Worm (Caenorhabditis elegans) whole organism, L4 larva: ENCODE results near the gene C47E8.1.
A peak's percentile ranks its signal among the peaks of the same experiment; 100 is the strongest.

Source experiments
- F37D6.2 ChIP-seq: sonication (generic microtip); optimal IDR thresholded peaks from 2 replicates; lab custom pipeline; 2016; ENCODE audit warnings: mild to moderate bottlenecking, missing genetic modification characterization, missing compliant biosample characterization
- T26A8.4 ChIP-seq: fragments of 200-800 bp; sonication (Bioruptor generic); IDR thresholded peaks from 2 replicates; pipeline ENCODE4 v1.3.6; 2022; ENCODE audit warnings: missing genetic modification characterization, missing compliant biosample characterization
- Y105C5A.15 ChIP-seq: fragments of 200-800 bp; sonication (Bioruptor generic); IDR thresholded peaks from 2 replicates; pipeline ENCODE4 v1.3.6; 2022; ENCODE audit warnings: missing genetic modification characterization, missing compliant biosample characterization
- aha-1 ChIP-seq: fragments of 150-350 bp; peaks from one replicate; lab custom pipeline; 2014; ENCODE audit warnings: missing biosample characterization, missing genetic modification characterization
- ama-1 ChIP-seq: fragments of 150-350 bp; optimal IDR thresholded peaks from 2 replicates; lab custom pipeline; 2014; ENCODE audit warnings: inconsistent platforms, mixed read lengths
- attf-4 ChIP-seq: sonication (generic microtip); optimal IDR thresholded peaks from 3 replicates; lab custom pipeline; 2017; ENCODE audit warnings: missing biosample characterization, missing genetic modification characterization
- ceh-20 ChIP-seq: fragments of 200-800 bp; sonication (Bioruptor generic); IDR thresholded peaks from 2 replicates; pipeline ENCODE4 v1.3.6; 2022; ENCODE audit warnings: missing genetic modification reagents, missing genetic modification characterization, missing compliant biosample characterization
- ceh-28 ChIP-seq: fragments of 150-350 bp; optimal IDR thresholded peaks from 2 replicates; lab custom pipeline; 2014; ENCODE audit warnings: missing biosample characterization, missing genetic modification reagents, missing genetic modification characterization
- ceh-82 ChIP-seq: sonication (generic microtip); optimal IDR thresholded peaks from 2 replicates; lab custom pipeline; 2017; ENCODE audit warnings: missing biosample characterization, missing genetic modification characterization
- cey-2 ChIP-seq: sonication (generic microtip); optimal IDR thresholded peaks from 3 replicates; lab custom pipeline; 2017; ENCODE audit warnings: missing genetic modification characterization, mild to moderate bottlenecking, missing compliant biosample characterization, antibody characterized with exemption, borderline replicate concordance; ENCODE audit not compliant: insufficient read depth
- ctbp-1 ChIP-seq: fragments of 200-800 bp; sonication (Bioruptor generic); IDR thresholded peaks from 2 replicates; pipeline ENCODE4 v1.3.6; 2022; ENCODE audit warnings: missing genetic modification reagents, missing genetic modification characterization, missing compliant biosample characterization
- daf-8 ChIP-seq: fragments of 200-800 bp; sonication (Bioruptor generic); IDR thresholded peaks from 2 replicates; pipeline ENCODE4 v1.3.6; 2022; ENCODE audit warnings: missing genetic modification characterization, missing compliant biosample characterization
- dmd-6 ChIP-seq: fragments of 200-800 bp; sonication (Bioruptor generic); IDR thresholded peaks from 2 replicates; pipeline ENCODE4 v1.3.6; 2022; ENCODE audit warnings: missing genetic modification reagents, missing genetic modification characterization, missing compliant biosample characterization
- dmd-8 ChIP-seq: fragments of 200-800 bp; sonication (Bioruptor generic); IDR thresholded peaks from 2 replicates; pipeline ENCODE4 v1.3.6; 2022; ENCODE audit warnings: missing genetic modification characterization, missing compliant biosample characterization
- duxl-1 ChIP-seq: sonication (generic microtip); optimal IDR thresholded peaks from 2 replicates; lab custom pipeline; 2016; ENCODE audit warnings: mild to moderate bottlenecking, missing genetic modification characterization, moderate library complexity, missing compliant biosample characterization; ENCODE audit not compliant: poor library complexity
- dve-1 ChIP-seq: sonication (generic microtip); optimal IDR thresholded peaks from 2 replicates; lab custom pipeline; 2017; ENCODE audit warnings: antibody characterized with exemption, mild to moderate bottlenecking, missing genetic modification characterization, missing compliant biosample characterization; ENCODE audit not compliant: insufficient read depth
- egl-27 ChIP-seq: sonication (generic microtip); optimal IDR thresholded peaks from 3 replicates; lab custom pipeline; 2017; ENCODE audit warnings: missing biosample characterization, missing genetic modification reagents, missing genetic modification characterization
- egl-43 ChIP-seq: fragments of 200-800 bp; sonication (Bioruptor generic); IDR thresholded peaks from 2 replicates; pipeline ENCODE4 v1.3.6; 2022; ENCODE audit warnings: missing genetic modification reagents, missing genetic modification characterization, missing compliant biosample characterization
- fos-1 ChIP-seq: fragments of 150-350 bp; optimal IDR thresholded peaks from 2 replicates; lab custom pipeline; 2014; ENCODE audit warnings: missing biosample characterization, missing genetic modification characterization
- gei-8 ChIP-seq: fragments of 200-800 bp; sonication (Bioruptor generic); optimal IDR thresholded peaks from 2 replicates; lab custom pipeline; 2018; ENCODE audit warnings: mild to moderate bottlenecking, missing genetic modification characterization, missing compliant biosample characterization
- hif-1 ChIP-seq, 2 experiments: sonication (generic microtip); optimal IDR thresholded peaks; 2 replicates each; lab custom pipeline; 2016 to 2017; ENCODE audit warnings: missing compliant biosample characterization in 2 of 2, missing genetic modification characterization in 2 of 2, missing genetic modification reagents in 2 of 2, missing genotype in 2 of 2, mild to moderate bottlenecking in 1 of 2
- hlh-11 ChIP-seq: fragments of 200-800 bp; sonication (Bioruptor generic); optimal IDR thresholded peaks from 2 replicates; lab custom pipeline; 2018; ENCODE audit warnings: mild to moderate bottlenecking, missing genetic modification characterization, missing compliant biosample characterization
- hlh-30 ChIP-seq: sonication (generic microtip); optimal IDR thresholded peaks from 2 replicates; lab custom pipeline; 2017; ENCODE audit warnings: antibody characterized with exemption, mild to moderate bottlenecking, missing genetic modification characterization, missing compliant biosample characterization; ENCODE audit not compliant: insufficient read depth
- hmg-1.1 ChIP-seq: fragments of 200-800 bp; sonication (Bioruptor generic); IDR thresholded peaks from 2 replicates; pipeline ENCODE4 v1.3.6; 2022; ENCODE audit warnings: missing genetic modification reagents, missing genetic modification characterization, missing compliant biosample characterization
- lin-15B ChIP-seq: fragments of 150-350 bp; sonication (generic microtip); optimal IDR thresholded peaks from 3 replicates; lab custom pipeline; 2014; ENCODE audit warnings: missing biosample characterization, missing genetic modification characterization
- madf-5 ChIP-seq, 2 experiments: fragments of 200-800 bp; sonication (Bioruptor generic); IDR thresholded peaks; 2 replicates each; pipeline ENCODE4 v1.3.6; 2022; ENCODE audit warnings: missing compliant biosample characterization in 2 of 2, missing genetic modification characterization in 2 of 2
- madf-9 ChIP-seq: fragments of 200-800 bp; sonication (Bioruptor generic); conservative IDR thresholded peaks from 2 replicates; pipeline ENCODE4 v1.3.6; 2022; ENCODE audit warnings: missing genetic modification reagents, missing genetic modification characterization, missing compliant biosample characterization
- mdl-1 ChIP-seq, 2 experiments: fragments of 150-350 bp in 1 of 2; sonication (generic microtip) in 1 of 2; optimal IDR thresholded peaks; 2 replicates each; lab custom pipeline; 2014 to 2017; ENCODE audit warnings: missing biosample characterization in 2 of 2, missing genetic modification characterization in 2 of 2
- mxl-3 ChIP-seq: fragments of 200-800 bp; sonication (Bioruptor generic); optimal IDR thresholded peaks from 2 replicates; lab custom pipeline; 2018; ENCODE audit warnings: mild to moderate bottlenecking, missing genetic modification characterization, missing compliant biosample characterization
- nhr-10 ChIP-seq: fragments of 150-350 bp; optimal IDR thresholded peaks from 2 replicates; lab custom pipeline; 2014; ENCODE audit warnings: missing biosample characterization, missing genetic modification characterization
- nhr-11 ChIP-seq: fragments of 150-350 bp; optimal IDR thresholded peaks from 2 replicates; lab custom pipeline; 2014; ENCODE audit warnings: missing biosample characterization, missing genetic modification characterization
- nhr-25 ChIP-seq: sonication (generic microtip); optimal IDR thresholded peaks from 2 replicates; lab custom pipeline; 2017; ENCODE audit warnings: missing genetic modification characterization, mild to moderate bottlenecking, missing compliant biosample characterization, antibody characterized with exemption, moderate library complexity, borderline replicate concordance; ENCODE audit not compliant: insufficient read depth
- nhr-28 ChIP-seq: fragments of 150-350 bp; optimal IDR thresholded peaks from 2 replicates; lab custom pipeline; 2014; ENCODE audit warnings: missing biosample characterization, missing genetic modification characterization
- nhr-48 ChIP-seq: sonication (generic microtip); optimal IDR thresholded peaks from 2 replicates; lab custom pipeline; 2016; ENCODE audit warnings: mild to moderate bottlenecking, missing genetic modification characterization, missing compliant biosample characterization
- nhr-6 ChIP-seq: fragments of 150-350 bp; optimal IDR thresholded peaks from 2 replicates; lab custom pipeline; 2014; ENCODE audit warnings: missing biosample characterization, missing genetic modification characterization
- unc-39 ChIP-seq: sonication (generic microtip); optimal IDR thresholded peaks from 2 replicates; lab custom pipeline; 2017; ENCODE audit warnings: missing biosample characterization, missing genetic modification characterization
- unc-62 ChIP-seq, 3 experiments: fragments of 150-350 bp in 1 of 3; sonication (generic microtip); optimal IDR thresholded peaks in 2 of 3; peaks in 1 of 3; 1 replicate in 1 of 3; 2 replicates in 2 of 3; lab custom pipeline; 2014 to 2017; ENCODE audit warnings: missing biosample characterization in 3 of 3, missing genetic modification characterization in 3 of 3, missing genetic modification reagents in 3 of 3, missing genotype in 1 of 3
- zfp-2 ChIP-seq: sonication (generic microtip); optimal IDR thresholded peaks from 2 replicates; lab custom pipeline; 2016; ENCODE audit warnings: mild to moderate bottlenecking, missing genetic modification characterization, missing compliant biosample characterization
- zip-2 ChIP-seq: fragments of 150-350 bp; optimal IDR thresholded peaks from 2 replicates; lab custom pipeline; 2014; ENCODE audit warnings: missing biosample characterization, missing genetic modification characterization
- ztf-7 ChIP-seq: fragments of 150-350 bp; optimal IDR thresholded peaks from 2 replicates; lab custom pipeline; 2014; ENCODE audit warnings: missing biosample characterization, missing genetic modification characterization

The C47E8.1 gene

DNA sequence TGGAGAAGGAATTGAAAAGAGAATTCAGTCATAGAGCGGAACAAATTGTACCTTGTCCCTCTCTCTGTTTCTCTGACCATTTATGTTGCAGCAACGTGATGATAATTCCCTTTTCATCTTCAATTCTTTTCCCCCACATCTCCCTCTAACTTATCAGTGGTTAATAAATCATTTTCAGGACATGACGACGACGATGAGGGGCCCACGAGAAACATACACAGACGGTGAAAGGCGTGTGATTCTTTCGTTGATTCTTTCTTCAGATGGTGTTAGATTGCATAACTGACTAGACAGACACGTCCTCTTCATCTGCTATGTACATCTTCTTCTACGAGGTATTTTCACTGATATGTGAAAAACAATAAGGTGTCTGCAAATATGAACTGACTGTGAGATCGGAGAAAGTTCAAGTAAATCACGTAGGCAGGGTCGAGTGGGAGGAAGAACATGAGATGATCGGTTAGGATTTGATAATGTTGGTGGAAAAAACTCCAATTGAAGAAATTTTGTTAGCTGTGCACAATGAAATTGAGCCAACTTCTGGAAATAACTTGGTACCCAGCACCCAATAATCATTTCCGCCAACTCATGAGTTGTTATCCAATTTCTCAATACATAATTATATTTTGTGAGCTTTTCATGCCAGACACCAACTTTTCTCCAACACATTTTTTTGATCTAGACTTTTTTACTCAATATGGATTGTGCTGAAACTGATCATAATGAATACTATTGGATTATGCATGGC lies 5.0 kb upstream of the C47E8.1 start, which contains the start of gene srh-17:
TSS of gene srh-17 (plus strand) at position 698 of the 748 bp plus-strand sequence.
- TF ChIP-seq gei-8 (no peak), nhr-48 (tag; lab: Kevin White, UChicago) (peak; percentile 90), dmd-6 (GFP tag; lab: Robert Waterston, UW) (peak; percentile 49), ceh-82 (tag; lab: Kevin White, UChicago) (no peak), dve-1 (tag; lab: Kevin White, UChicago) (no peak), T26A8.4 (GFP tag; lab: Robert Waterston, UW) (no peak), hif-1 (tag; optimal IDR thresholded peaks at IDR 0.05; lab: Kevin White, UChicago) (peak; percentile 53 to 76), mdl-1 (tag; optimal IDR thresholded peaks at IDR 0.05; lab: Kevin White, UChicago) (peak; percentile 83 to 87), ztf-7 (tag; lab: Kevin White, UChicago) (no peak), egl-43 (GFP tag; lab: Robert Waterston, UW) (no peak), fos-1 (tag; lab: Kevin White, UChicago) (no peak), cey-2 (tag; lab: Kevin White, UChicago) (peak; percentile 92), hlh-30 (tag; lab: Kevin White, UChicago) (peak; percentile 77), unc-62 (GFP tag; optimal IDR thresholded peaks at IDR 0.05 in 1 of 2; lab: Kevin White, UChicago) (peak in 1 of 2 experiments; percentile 72), unc-62 (tag; optimal IDR thresholded peaks at IDR 0.05; lab: Kevin White, UChicago) (no peak), aha-1 (tag; lab: Kevin White, UChicago) (peak; percentile 92), hlh-11 (peak; percentile 79), ceh-20 (peak; percentile 65; the same call in 1 of the 2 replicates), F37D6.2 (no peak), zip-2 (tag; lab: Kevin White, UChicago) (no peak), ama-1 (lab: Kevin White, UChicago) (no peak), nhr-25 (tag; lab: Kevin White, UChicago) (peak; percentile 20), zfp-2 (tag; lab: Kevin White, UChicago) (no peak), nhr-28 (tag; lab: Kevin White, UChicago) (peak; percentile 71), attf-4 (tag; lab: Kevin White, UChicago) (no peak), mxl-3 (GFP tag; lab: Kevin White, UChicago) (peak; percentile 93), unc-39 (no peak), nhr-10 (no peak), nhr-6 (tag; lab: Kevin White, UChicago) (peak; percentile 5), nhr-11 (peak; percentile 14)

ce11 chrV:14663006-14663405 lies 2.8 kb upstream of the C47E8.1 start, which contains the start of gene C47E8.9:
C47E8.9 (plus strand) TSS chrV:14663306.
- TF ChIP-seq daf-8 (no peak), ctbp-1 (GFP tag; lab: Robert Waterston, UW) (no peak), egl-27 (tag; lab: Kevin White, UChicago) (no peak), madf-9 (GFP tag; lab: Robert Waterston, UW) (no peak), aha-1 (tag; lab: Kevin White, UChicago) (no peak), hmg-1.1 (GFP tag; lab: Robert Waterston, UW) (no peak), duxl-1 (no peak), lin-15B (no peak), attf-4 (tag; lab: Kevin White, UChicago) (no peak), dmd-8 (no peak), T26A8.4 (GFP tag; lab: Robert Waterston, UW) (no peak), madf-5 (GFP tag; IDR thresholded peaks at IDR 0.05; lab: Robert Waterston, UW) (no peak), Y105C5A.15 (no peak), ceh-28 (tag; lab: Kevin White, UChicago) (no peak)
